Worm (Caenorhabditis elegans) whole organism, L4 larva: ENCODE data around the gene ttr-32.

Experiments
- F10B5.3 ChIP-seq: sonication (generic microtip); optimal IDR thresholded peaks from 2 replicates; lab custom pipeline; 2016; ENCODE audit warnings: mild to moderate bottlenecking, missing genetic modification characterization, missing compliant biosample characterization
- R02D3.7 ChIP-seq: fragments of 150-350 bp; sonication (generic microtip); optimal IDR thresholded peaks from 3 replicates; lab custom pipeline; 2014; ENCODE audit warnings: missing biosample characterization, missing genetic modification characterization
- T26A8.4 ChIP-seq: fragments of 200-800 bp; sonication (Bioruptor generic); IDR thresholded peaks from 2 replicates; pipeline ENCODE4 v1.3.6; 2022; ENCODE audit warnings: missing genetic modification characterization, missing compliant biosample characterization
- Y105C5A.15 ChIP-seq: fragments of 200-800 bp; sonication (Bioruptor generic); IDR thresholded peaks from 2 replicates; pipeline ENCODE4 v1.3.6; 2022; ENCODE audit warnings: missing genetic modification characterization, missing compliant biosample characterization
- Y5F2A.4 ChIP-seq: fragments of 200-800 bp; sonication (Bioruptor generic); optimal IDR thresholded peaks from 2 replicates; lab custom pipeline; 2018; ENCODE audit warnings: mild to moderate bottlenecking, missing genetic modification characterization, missing compliant biosample characterization
- aha-1 ChIP-seq: fragments of 150-350 bp; peaks from one replicate; lab custom pipeline; 2014; ENCODE audit warnings: missing biosample characterization, missing genetic modification characterization
- attf-4 ChIP-seq: sonication (generic microtip); optimal IDR thresholded peaks from 3 replicates; lab custom pipeline; 2017; ENCODE audit warnings: missing biosample characterization, missing genetic modification characterization
- ceh-28 ChIP-seq: fragments of 150-350 bp; optimal IDR thresholded peaks from 2 replicates; lab custom pipeline; 2014; ENCODE audit warnings: missing biosample characterization, missing genetic modification reagents, missing genetic modification characterization
- ceh-32 ChIP-seq: sonication (generic microtip); optimal IDR thresholded peaks from 2 replicates; lab custom pipeline; 2016; ENCODE audit warnings: mild to moderate bottlenecking, missing genetic modification characterization, missing compliant biosample characterization; ENCODE audit not compliant: poor library complexity
- ceh-44 ChIP-seq: fragments of 200-800 bp; sonication (Bioruptor generic); IDR thresholded peaks from 2 replicates; pipeline ENCODE4 v1.3.6; 2022; ENCODE audit warnings: missing genetic modification reagents, missing genetic modification characterization, missing compliant biosample characterization
- daf-16 ChIP-seq, 3 experiments: sonication (generic microtip); optimal IDR thresholded peaks; 2 replicates each; lab custom pipeline; 2016 to 2017; ENCODE audit warnings: missing genetic modification characterization in 3 of 3, missing genetic modification reagents in 3 of 3, mild to moderate bottlenecking in 2 of 3, missing compliant biosample characterization in 2 of 3, missing biosample characterization in 1 of 3, moderate library complexity in 1 of 3
- daf-19 ChIP-seq: fragments of 200-800 bp; sonication (Bioruptor generic); conservative IDR thresholded peaks from 2 replicates; pipeline ENCODE4 v1.3.6; 2022; ENCODE audit warnings: missing genetic modification characterization, missing compliant biosample characterization
- dmd-9 ChIP-seq: fragments of 200-800 bp; sonication (Bioruptor generic); IDR thresholded peaks from 2 replicates; pipeline ENCODE4 v1.3.6; 2022; ENCODE audit warnings: missing genetic modification reagents, missing genetic modification characterization, missing compliant biosample characterization
- fkh-10 ChIP-seq: fragments of 150-350 bp; optimal IDR thresholded peaks from 2 replicates; lab custom pipeline; 2014; ENCODE audit warnings: missing biosample characterization, missing genetic modification reagents, missing genetic modification characterization
- fos-1 ChIP-seq: fragments of 150-350 bp; optimal IDR thresholded peaks from 2 replicates; lab custom pipeline; 2014; ENCODE audit warnings: missing biosample characterization, missing genetic modification characterization
- gei-8 ChIP-seq: fragments of 200-800 bp; sonication (Bioruptor generic); optimal IDR thresholded peaks from 2 replicates; lab custom pipeline; 2018; ENCODE audit warnings: mild to moderate bottlenecking, missing genetic modification characterization, missing compliant biosample characterization
- hlh-30 ChIP-seq: sonication (generic microtip); optimal IDR thresholded peaks from 2 replicates; lab custom pipeline; 2017; ENCODE audit warnings: antibody characterized with exemption, mild to moderate bottlenecking, missing genetic modification characterization, missing compliant biosample characterization; ENCODE audit not compliant: insufficient read depth
- hmg-1.1 ChIP-seq: fragments of 200-800 bp; sonication (Bioruptor generic); IDR thresholded peaks from 2 replicates; pipeline ENCODE4 v1.3.6; 2022; ENCODE audit warnings: missing genetic modification reagents, missing genetic modification characterization, missing compliant biosample characterization
- lin-13 ChIP-seq: fragments of 150-350 bp; optimal IDR thresholded peaks from 2 replicates; lab custom pipeline; 2014; ENCODE audit warnings: missing biosample characterization, missing genetic modification reagents, missing genetic modification characterization
- lin-38 ChIP-seq: fragments of 200-800 bp; sonication (Bioruptor generic); IDR thresholded peaks from 2 replicates; pipeline ENCODE4 v1.3.6; 2022; ENCODE audit warnings: missing genetic modification reagents, missing genetic modification characterization, missing compliant biosample characterization
- lir-3 ChIP-seq: sonication (generic microtip); optimal IDR thresholded peaks from 2 replicates; lab custom pipeline; 2016; ENCODE audit warnings: mild to moderate bottlenecking, missing genetic modification characterization, missing compliant biosample characterization
- lsy-2 ChIP-seq, 2 experiments: fragments of 150-350 bp in 1 of 2; sonication (generic microtip) in 1 of 2; optimal IDR thresholded peaks; 2 replicates each; lab custom pipeline; 2014 to 2017; ENCODE audit warnings: missing biosample characterization in 2 of 2, missing genetic modification characterization in 2 of 2
- madf-5 ChIP-seq, 2 experiments: fragments of 200-800 bp; sonication (Bioruptor generic); IDR thresholded peaks; 2 replicates each; pipeline ENCODE4 v1.3.6; 2022; ENCODE audit warnings: missing compliant biosample characterization in 2 of 2, missing genetic modification characterization in 2 of 2
- mdl-1 ChIP-seq, 2 experiments: fragments of 150-350 bp in 1 of 2; sonication (generic microtip) in 1 of 2; optimal IDR thresholded peaks; 2 replicates each; lab custom pipeline; 2014 to 2017; ENCODE audit warnings: missing biosample characterization in 2 of 2, missing genetic modification characterization in 2 of 2
- mdt-29 ChIP-seq: fragments of 200-800 bp; sonication (Bioruptor generic); IDR thresholded peaks from 2 replicates; pipeline ENCODE4 v1.3.6; 2022; ENCODE audit warnings: missing genetic modification reagents, missing genetic modification characterization, missing compliant biosample characterization
- mep-1 ChIP-seq: fragments of 150-350 bp; sonication (generic microtip); optimal IDR thresholded peaks from 3 replicates; lab custom pipeline; 2014; ENCODE audit warnings: missing biosample characterization, missing genetic modification characterization
- mes-2 ChIP-seq: sonication (generic microtip); optimal IDR thresholded peaks from 2 replicates; lab custom pipeline; 2016; ENCODE audit warnings: missing genotype, mild to moderate bottlenecking, missing genetic modification characterization, missing compliant biosample characterization; ENCODE audit not compliant: poor library complexity, severe bottlenecking
- nhr-10 ChIP-seq: fragments of 150-350 bp; optimal IDR thresholded peaks from 2 replicates; lab custom pipeline; 2014; ENCODE audit warnings: missing biosample characterization, missing genetic modification characterization
- nhr-28 ChIP-seq: fragments of 150-350 bp; optimal IDR thresholded peaks from 2 replicates; lab custom pipeline; 2014; ENCODE audit warnings: missing biosample characterization, missing genetic modification characterization
- nhr-41 ChIP-seq: fragments of 200-800 bp; sonication (Bioruptor generic); IDR thresholded peaks from 2 replicates; pipeline ENCODE4 v1.3.6; 2022; ENCODE audit warnings: missing genetic modification reagents, missing genetic modification characterization, missing compliant biosample characterization
- nhr-48 ChIP-seq: sonication (generic microtip); optimal IDR thresholded peaks from 2 replicates; lab custom pipeline; 2016; ENCODE audit warnings: mild to moderate bottlenecking, missing genetic modification characterization, missing compliant biosample characterization
- nhr-6 ChIP-seq: fragments of 150-350 bp; optimal IDR thresholded peaks from 2 replicates; lab custom pipeline; 2014; ENCODE audit warnings: missing biosample characterization, missing genetic modification characterization
- nhr-77 ChIP-seq: fragments of 150-350 bp; optimal IDR thresholded peaks from 2 replicates; lab custom pipeline; 2014; ENCODE audit warnings: missing biosample characterization, missing genetic modification characterization
- rbr-2 ChIP-seq: sonication (generic microtip); optimal IDR thresholded peaks from 2 replicates; lab custom pipeline; 2016; ENCODE audit warnings: missing genotype, missing genetic modification characterization, missing compliant biosample characterization
- saeg-2 ChIP-seq: fragments of 200-800 bp; sonication (Bioruptor generic); IDR thresholded peaks from 2 replicates; pipeline ENCODE4 v1.3.6; 2022; ENCODE audit warnings: missing genetic modification reagents, missing genetic modification characterization, missing compliant biosample characterization
- tag-97 ChIP-seq: fragments of 200-800 bp; sonication (Bioruptor generic); IDR thresholded peaks from 2 replicates; pipeline ENCODE4 v1.3.6; 2022; ENCODE audit warnings: missing genetic modification characterization, missing compliant biosample characterization
- unc-39 ChIP-seq: sonication (generic microtip); optimal IDR thresholded peaks from 2 replicates; lab custom pipeline; 2017; ENCODE audit warnings: missing biosample characterization, missing genetic modification characterization
- unc-62 ChIP-seq, 3 experiments: fragments of 150-350 bp in 1 of 3; sonication (generic microtip); optimal IDR thresholded peaks in 2 of 3; peaks in 1 of 3; 1 replicate in 1 of 3; 2 replicates in 2 of 3; lab custom pipeline; 2014 to 2017; ENCODE audit warnings: missing biosample characterization in 3 of 3, missing genetic modification characterization in 3 of 3, missing genetic modification reagents in 3 of 3, missing genotype in 1 of 3
- zip-11 ChIP-seq: fragments of 200-800 bp; sonication (Bioruptor generic); IDR thresholded peaks from 2 replicates; pipeline ENCODE4 v1.3.6; 2022; ENCODE audit warnings: missing genetic modification characterization, missing compliant biosample characterization
- ztf-11 ChIP-seq: fragments of 150-350 bp; optimal IDR thresholded peaks from 2 replicates; lab custom pipeline; 2014; ENCODE audit warnings: missing biosample characterization, missing genetic modification characterization

The ttr-32 gene

DNA sequence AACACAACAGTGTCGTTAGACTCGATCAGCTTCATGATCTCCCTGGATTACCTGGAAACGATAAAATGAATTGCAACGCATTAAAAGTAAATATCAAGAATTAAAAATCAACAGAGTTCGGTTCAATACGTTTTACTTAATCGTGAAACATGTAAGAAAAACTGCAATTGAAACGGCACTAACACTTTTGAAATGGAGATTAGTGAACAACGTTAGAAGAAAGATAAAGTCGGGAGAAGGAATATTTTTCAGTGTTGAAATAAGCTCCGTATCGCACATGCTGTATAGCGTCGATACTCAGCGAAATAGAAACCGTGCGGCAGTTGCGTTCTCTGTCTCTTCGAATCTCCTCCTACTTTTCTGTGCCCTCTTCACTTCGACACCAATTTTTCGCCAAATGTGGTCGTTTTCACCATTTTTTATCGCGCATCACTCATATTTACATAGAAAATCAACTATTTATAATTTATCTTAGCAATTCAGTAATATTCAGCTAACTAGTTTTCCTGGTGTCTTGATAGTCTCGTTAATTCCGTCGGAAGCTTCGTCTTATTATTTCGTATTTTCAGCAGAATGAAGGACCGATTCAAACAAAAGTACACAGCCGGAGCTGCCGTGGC is 6.7 kb downstream of the ttr-32 start, which contains the start of the genes rpl-9 and lpd-7 (continued):
- TF ChIP-seq fos-1 (tag; lab: Kevin White, UChicago) (no peak), ztf-11 (no peak), nhr-77 (peak; percentile 81), tag-97 (GFP tag; lab: Robert Waterston, UW) (no peak), gei-8 (no peak), nhr-6 (tag; lab: Kevin White, UChicago) (peak; percentile 95), nhr-48 (tag; lab: Kevin White, UChicago) (no peak)

DNA sequence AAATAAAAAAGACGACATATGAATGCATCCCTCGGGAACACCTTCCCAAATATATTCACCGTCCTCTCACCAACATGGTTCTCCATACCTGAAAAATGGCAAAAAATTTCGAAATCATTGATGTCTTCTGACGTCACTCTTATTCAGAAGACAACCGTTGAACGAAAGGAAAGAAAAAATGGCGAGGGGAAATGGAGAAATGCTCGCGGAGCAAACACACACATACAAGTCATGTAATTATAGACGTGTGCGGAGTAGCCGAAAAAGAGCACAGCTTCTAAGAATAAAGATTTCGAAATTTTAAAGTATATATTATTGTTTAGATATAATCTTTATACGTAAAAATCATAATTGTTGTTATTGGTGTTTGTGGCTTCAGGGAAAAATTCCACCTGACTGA is 13.1 kb downstream of the ttr-32 start, which contains the start of gene mfsd-6:
Gene mfsd-6 (minus strand): TSS at position 88 of the 400 bp plus-strand sequence.
- TF ChIP-seq unc-62 (GFP tag; optimal IDR thresholded peaks at IDR 0.05 in 1 of 2; lab: Kevin White, UChicago), result no peak
- no peak for TF ChIP-seq unc-62 (tag; optimal IDR thresholded peaks at IDR 0.05; lab: Kevin White, UChicago)
- TF ChIP-seq lsy-2 (tag; optimal IDR thresholded peaks at IDR 0.05; lab: Kevin White, UChicago), result peak in 1 of 2 experiments; percentile 23
- peak in 1 of 2 experiments; percentile 3 for TF ChIP-seq mdl-1 (tag; optimal IDR thresholded peaks at IDR 0.05; lab: Kevin White, UChicago)

DNA sequence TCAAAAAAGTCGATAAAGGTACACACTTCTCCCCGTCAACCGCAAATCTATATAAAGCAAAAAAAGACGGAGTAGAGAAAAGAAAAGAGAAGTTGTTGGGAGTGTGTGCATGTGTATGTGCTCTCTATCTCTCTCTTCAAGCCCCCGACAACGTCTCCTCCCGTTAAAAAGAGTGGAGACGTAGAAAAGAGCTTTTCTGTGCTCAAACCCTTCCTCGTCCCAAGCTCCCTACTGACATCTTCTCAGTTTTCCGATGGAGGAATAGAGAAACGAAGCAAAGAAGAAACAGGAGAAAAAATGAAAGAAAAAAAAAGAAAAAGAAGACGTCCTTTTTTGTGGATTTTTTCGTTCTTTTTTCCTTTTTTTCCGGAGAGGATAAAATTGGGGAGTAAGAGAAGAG is 14.4 kb downstream of the ttr-32 start:
- TF ChIP-seq lin-13 (GFP tag; lab: Kevin White, UChicago), result no peak
- peak; percentile 18 for TF ChIP-seq fkh-10 (GFP tag; lab: Kevin White, UChicago)
- no peak for TF ChIP-seq lir-3 (tag; lab: Kevin White, UChicago)
- peak; percentile 60 for TF ChIP-seq hmg-1.1 (GFP tag; lab: Robert Waterston, UW)
- peak; percentile 26 to 66 for TF ChIP-seq lsy-2 (tag; optimal IDR thresholded peaks at IDR 0.05; lab: Kevin White, UChicago)
- TF ChIP-seq hlh-30, result peak; percentile 8
- TF ChIP-seq unc-62 (GFP tag; optimal IDR thresholded peaks at IDR 0.05 in 1 of 2; lab: Kevin White, UChicago), result peak in 1 of 2 experiments; percentile 91
- TF ChIP-seq unc-62 (tag; optimal IDR thresholded peaks at IDR 0.05; lab: Kevin White, UChicago), result no peak
- TF ChIP-seq mes-2 (tag; lab: Kevin White, UChicago), result peak; percentile 3
- TF ChIP-seq rbr-2 (tag; lab: Kevin White, UChicago), result peak; percentile 52
- peak; percentile 62 for TF ChIP-seq mep-1
- TF ChIP-seq aha-1 (tag; lab: Kevin White, UChicago), result peak; percentile 97
- no peak for TF ChIP-seq Y105C5A.15 (GFP tag; lab: Robert Waterston, UW)
- TF ChIP-seq mdl-1 (tag; optimal IDR thresholded peaks at IDR 0.05; lab: Kevin White, UChicago), result peak in 1 of 2 experiments; percentile 3
- TF ChIP-seq, all 104 proteins: peak for 10

DNA sequence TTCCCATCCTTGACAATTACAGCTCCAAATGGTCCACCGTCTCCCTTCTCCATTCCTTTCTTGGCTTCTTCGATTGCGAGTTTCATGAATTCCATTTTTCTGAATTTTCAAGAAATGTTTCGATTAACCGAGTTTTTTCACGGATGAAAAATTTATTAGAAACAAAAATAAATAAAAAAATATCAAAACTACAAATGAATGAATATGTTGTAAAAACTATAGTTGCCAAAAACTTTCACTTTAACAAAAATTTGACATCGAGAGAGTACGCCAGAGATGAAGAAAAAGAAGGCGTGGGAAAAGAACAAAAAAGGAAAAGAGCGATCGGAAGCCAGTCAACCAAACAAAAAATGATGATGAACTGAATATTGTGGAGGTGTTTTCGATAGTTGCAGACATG is 16.7 kb downstream of the ttr-32 start, which contains the start of gene R13A5.10:
Gene R13A5.10 (minus strand): TSS at position 101 of the 400 bp plus-strand sequence.
- TF ChIP-seq attf-4 (no peak), lir-3 (tag; lab: Kevin White, UChicago) (no peak), madf-5 (GFP tag; IDR thresholded peaks at IDR 0.05; lab: Robert Waterston, UW) (no peak), nhr-10 (tag; lab: Kevin White, UChicago) (no peak), ztf-11 (no peak)

DNA sequence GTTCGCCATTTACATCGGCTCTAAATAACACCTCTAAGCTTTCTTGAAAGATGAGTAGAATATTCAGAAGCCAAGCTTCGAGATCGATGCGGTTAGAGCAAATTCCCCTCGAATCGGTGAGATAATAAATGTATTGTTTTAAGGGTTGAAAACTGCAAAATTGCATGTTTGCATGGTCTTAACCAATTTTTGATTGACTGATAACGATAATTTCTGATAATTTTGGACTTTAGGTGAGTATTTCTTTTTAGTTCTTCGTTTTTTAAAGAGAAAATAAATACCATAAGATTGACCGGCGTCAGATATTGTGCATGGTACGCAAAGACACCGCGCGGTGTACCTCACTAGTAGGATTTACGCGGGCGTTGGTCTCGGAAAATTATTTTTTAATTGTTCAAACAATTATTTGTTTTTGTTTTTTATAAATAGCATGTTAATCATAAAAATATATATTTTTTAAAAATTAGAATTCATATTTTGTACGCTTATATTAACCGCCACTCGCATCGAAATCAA is 18.0 kb downstream of the ttr-32 start, which contains the start of gene cup-5:
Gene cup-5 (plus strand): TSS at position 51 of the 516 bp plus-strand sequence.
- TF ChIP-seq ceh-44 (GFP tag; lab: Robert Waterston, UW), result no peak
- TF ChIP-seq saeg-2 (GFP tag; lab: Robert Waterston, UW), result no peak
- no peak for TF ChIP-seq nhr-41
- peak; percentile 77 for TF ChIP-seq mes-2 (tag; lab: Kevin White, UChicago)
- no peak for TF ChIP-seq madf-5 (GFP tag; IDR thresholded peaks at IDR 0.05; lab: Robert Waterston, UW)
- no peak for TF ChIP-seq daf-16 (GFP tag; optimal IDR thresholded peaks at IDR 0.05; lab: Kevin White, UChicago)
- TF ChIP-seq daf-16 (tag; optimal IDR thresholded peaks at IDR 0.05; lab: Kevin White, UChicago), result no peak
- no peak for TF ChIP-seq ceh-28
- TF ChIP-seq mdt-29 (GFP tag; lab: Robert Waterston, UW), result no peak
- peak; percentile 79 for TF ChIP-seq R02D3.7
- TF ChIP-seq T26A8.4, result no peak
- TF ChIP-seq lir-3 (tag; lab: Kevin White, UChicago), result no peak
- no peak for TF ChIP-seq ceh-32 (tag; lab: Kevin White, UChicago)
- no peak for TF ChIP-seq F10B5.3 (tag; lab: Kevin White, UChicago)
- no peak for TF ChIP-seq nhr-28 (tag; lab: Kevin White, UChicago)
- TF ChIP-seq daf-19, result no peak
- no peak for TF ChIP-seq attf-4
- no peak for TF ChIP-seq unc-39
- no peak for TF ChIP-seq lin-38
- TF ChIP-seq Y105C5A.15 (GFP tag; lab: Robert Waterston, UW), result no peak
- no peak for TF ChIP-seq dmd-9 (GFP tag; lab: Robert Waterston, UW)
- no peak for TF ChIP-seq zip-11
- TF ChIP-seq Y5F2A.4, result no peak
